Fruit fly (Drosophila melanogaster) Kc167 (cell line): ENCODE measurements around the gene CG42240.

Experiments used
- h ChIP-seq: fragments of >200 bp; optimal IDR thresholded peaks from 3 replicates; lab custom pipeline; 2018; ENCODE audit warnings: missing external identifiers
- psq ChIP-seq: fragments of >200 bp; optimal IDR thresholded peaks from 2 replicates; lab custom pipeline; 2017; ENCODE audit warnings: missing external identifiers

DNA sequence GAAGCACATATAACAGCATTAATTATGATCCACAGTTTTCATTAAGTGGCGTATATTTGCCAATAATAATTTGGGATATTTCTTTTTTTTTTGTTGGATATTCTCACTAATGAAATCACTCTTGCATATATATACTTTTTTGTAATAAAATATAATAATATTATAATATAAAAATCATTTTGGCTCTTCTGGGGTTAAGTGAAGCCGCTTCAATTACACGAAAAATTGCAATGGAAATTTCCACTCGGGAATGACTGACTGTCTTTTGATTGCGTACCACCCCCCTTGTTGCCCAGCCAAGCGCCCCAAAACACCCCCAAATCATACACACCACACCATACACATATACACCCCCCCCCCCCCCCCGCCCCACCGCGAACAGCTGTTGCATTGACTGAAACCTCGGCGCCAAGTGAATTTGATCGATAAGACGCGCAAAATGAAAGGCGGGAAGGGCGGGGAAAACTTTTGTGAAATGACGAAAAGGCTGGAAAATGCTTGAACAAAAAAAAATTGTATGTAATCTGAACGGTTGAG is 14.0 kb downstream of the CG42240 start:
- TF ChIP-seq h: no peak
- TF ChIP-seq psq (lab: Kevin White, UChicago): no peak
